Fruit fly (Drosophila melanogaster) whole organism, adult: Measurements from ENCODE around the gene Tom.
A peak's percentile ranks its signal among the peaks of the same experiment; 100 is the strongest.

Source experiments
- CG12768 ChIP-seq: fragments of 200-800 bp; sonication (Bioruptor generic); optimal IDR thresholded peaks from 2 replicates; lab custom pipeline; 2017; ENCODE audit warnings: missing biosample characterization, missing genetic modification characterization, mild to moderate bottlenecking, moderate library complexity, missing genetic modification reagents
- CG14711 ChIP-seq: fragments of 200-800 bp; sonication (Bioruptor generic); optimal IDR thresholded peaks from 2 replicates; lab custom pipeline; 2018; ENCODE audit warnings: missing biosample characterization, mild to moderate bottlenecking, missing genetic modification characterization, moderate library complexity
- CG1620 ChIP-seq: fragments of 200-800 bp; sonication (Bioruptor generic); optimal IDR thresholded peaks from 2 replicates; lab custom pipeline; 2016; ENCODE audit warnings: missing biosample characterization, missing genetic modification characterization
- CG33017 ChIP-seq: fragments of 200-800 bp; sonication (Bioruptor generic); optimal IDR thresholded peaks from 2 replicates; lab custom pipeline; 2018; ENCODE audit warnings: missing biosample characterization, mild to moderate bottlenecking, missing genetic modification characterization, moderate library complexity
- CG5204 ChIP-seq: fragments of 200-800 bp; sonication (Bioruptor generic); optimal IDR thresholded peaks from 2 replicates; lab custom pipeline; 2016; ENCODE audit warnings: missing biosample characterization, missing genetic modification characterization
- CG7045 ChIP-seq: fragments of 200-800 bp; sonication (Bioruptor generic); optimal IDR thresholded peaks from 2 replicates; lab custom pipeline; 2017; ENCODE audit warnings: missing biosample characterization, mild to moderate bottlenecking, missing genetic modification characterization
- Clk ChIP-seq: fragments of 200-800 bp; sonication (Bioruptor generic); optimal IDR thresholded peaks from 2 replicates; lab custom pipeline; 2017; ENCODE audit warnings: missing biosample characterization, missing genetic modification characterization
- Crg-1 ChIP-seq: fragments of 200-800 bp; sonication (Bioruptor generic); optimal IDR thresholded peaks from 2 replicates; lab custom pipeline; 2016; ENCODE audit warnings: missing biosample characterization, missing genetic modification characterization
- Hr96 ChIP-seq: fragments of 200-800 bp; sonication (Bioruptor generic); optimal IDR thresholded peaks from 2 replicates; lab custom pipeline; 2016; ENCODE audit warnings: missing biosample characterization, missing genetic modification characterization
- bab1 ChIP-seq: fragments of 200-800 bp; sonication (Bioruptor generic); optimal IDR thresholded peaks from 3 replicates; lab custom pipeline; 2019; ENCODE audit warnings: missing biosample characterization, mild to moderate bottlenecking, missing genetic modification characterization, moderate library complexity
- cic ChIP-seq: fragments of 200-800 bp; sonication (Bioruptor generic); optimal IDR thresholded peaks from 2 replicates; lab custom pipeline; 2017; ENCODE audit warnings: missing biosample characterization, mild to moderate bottlenecking, missing genetic modification characterization, moderate library complexity
- cnc ChIP-seq, 2 experiments: fragments of >200 bp; optimal IDR thresholded peaks; 2 replicates each; lab custom pipeline; 2017
- kay ChIP-seq: fragments of 200-800 bp; sonication (Bioruptor generic); peaks from one replicate; lab custom pipeline; 2016; ENCODE audit warnings: missing biosample characterization, missing genetic modification characterization, borderline replicate concordance
- ovo ChIP-seq: fragments of 200-800 bp; sonication (Bioruptor generic); optimal IDR thresholded peaks from 2 replicates; lab custom pipeline; 2016; ENCODE audit warnings: missing biosample characterization, missing genetic modification characterization

- TF ChIP-seq Clk (GFP tag; lab: Kevin White, UChicago) (no peak), CG14711 (tag; lab: Kevin White, UChicago) (peak; percentile 25), Hr96 (no peak), cic (GFP tag; lab: Kevin White, UChicago) (no peak), CG7045 (GFP tag; lab: Kevin White, UChicago) (no peak), CG12768 (peak; percentile 18), bab1 (GFP tag; lab: Kevin White, UChicago) (no peak), cnc (optimal IDR thresholded peaks at IDR 0.05; lab: Kevin White, UChicago) (no peak), ovo (GFP tag; lab: Kevin White, UChicago) (no peak), CG1620 (GFP tag; lab: Kevin White, UChicago) (no peak), kay (peak; percentile 61), CG5204 (GFP tag; lab: Kevin White, UChicago) (no peak), Crg-1 (GFP tag; lab: Kevin White, UChicago) (no peak), CG33017 (tag; lab: Kevin White, UChicago) (peak; percentile 34)
Observed at dm6 chr3L:15011638-15012335, 42.6 kb downstream of the Tom start.
